Worm (Caenorhabditis elegans) whole organism, young adult: ENCODE data around the gene ssr-2.

Source experiments
- F52B5.7 ChIP-seq: sonication (generic microtip); optimal IDR thresholded peaks from 2 replicates; lab custom pipeline; 2016; ENCODE audit warnings: mild to moderate bottlenecking, missing genetic modification characterization, missing compliant biosample characterization
- bed-1 ChIP-seq: fragments of 200-800 bp; sonication (Bioruptor generic); IDR thresholded peaks from 2 replicates; pipeline ENCODE4 v1.3.6; 2022; ENCODE audit warnings: missing genetic modification reagents, missing genetic modification characterization, missing compliant biosample characterization
- ceh-27 ChIP-seq: fragments of 200-800 bp; sonication (Bioruptor generic); optimal IDR thresholded peaks from 2 replicates; lab custom pipeline; 2018; ENCODE audit warnings: mild to moderate bottlenecking, missing genetic modification characterization, moderate library complexity, missing compliant biosample characterization
- ceh-58 ChIP-seq: fragments of 200-800 bp; sonication (Bioruptor generic); IDR thresholded peaks from 2 replicates; pipeline ENCODE4 v1.3.6; 2022; ENCODE audit warnings: missing genetic modification characterization, missing compliant biosample characterization
- ceh-79 ChIP-seq: sonication (generic microtip); optimal IDR thresholded peaks from 2 replicates; lab custom pipeline; 2017; ENCODE audit warnings: mild to moderate bottlenecking, missing genetic modification characterization, missing compliant biosample characterization
- egl-44 ChIP-seq: fragments of 200-800 bp; sonication (Bioruptor generic); IDR thresholded peaks from 2 replicates; pipeline ENCODE4 v1.3.6; 2022; ENCODE audit warnings: missing genetic modification reagents, missing genetic modification characterization, missing compliant biosample characterization
- ets-4 ChIP-seq: fragments of 200-800 bp; sonication (Bioruptor generic); optimal IDR thresholded peaks from 2 replicates; lab custom pipeline; 2018; ENCODE audit warnings: mild to moderate bottlenecking, missing genetic modification characterization, missing compliant biosample characterization
- him-1 ChIP-seq: sonication (generic microtip); optimal IDR thresholded peaks from 2 replicates; lab custom pipeline; 2016; ENCODE audit warnings: missing genotype, missing genetic modification reagents, missing genetic modification characterization, missing compliant biosample characterization
- nhr-90 ChIP-seq: sonication (generic microtip); optimal IDR thresholded peaks from 2 replicates; lab custom pipeline; 2016; ENCODE audit warnings: missing genotype, mild to moderate bottlenecking, missing genetic modification characterization, missing compliant biosample characterization
- sptf-2 ChIP-seq: fragments of 200-800 bp; sonication (Bioruptor generic); optimal IDR thresholded peaks from 2 replicates; lab custom pipeline; 2018; ENCODE audit warnings: mild to moderate bottlenecking, missing genetic modification characterization, missing compliant biosample characterization
- unc-130 ChIP-seq: sonication (generic microtip); optimal IDR thresholded peaks from 2 replicates; lab custom pipeline; 2016; ENCODE audit warnings: missing genetic modification reagents, missing genetic modification characterization, missing compliant biosample characterization
- ztf-28 ChIP-seq: fragments of 200-800 bp; sonication (Bioruptor generic); IDR thresholded peaks from 2 replicates; pipeline ENCODE4 v1.3.6; 2022; ENCODE audit warnings: missing genetic modification reagents, missing genetic modification characterization, missing compliant biosample characterization

ce11 chrX:2826337-2826736 is 1.2 kb downstream of the ssr-2 start:
- TF ChIP-seq ceh-27 (GFP tag; lab: Kevin White, UChicago), result no peak
- no peak for TF ChIP-seq sptf-2 (GFP tag; lab: Kevin White, UChicago)
- no peak for TF ChIP-seq him-1
- no peak for TF ChIP-seq nhr-90 (tag; lab: Kevin White, UChicago)
- TF ChIP-seq unc-130 (GFP tag; lab: Kevin White, UChicago), result no peak
- TF ChIP-seq ztf-28 (GFP tag; lab: Robert Waterston, UW), result no peak
- TF ChIP-seq egl-44 (GFP tag; lab: Robert Waterston, UW), result no peak
- TF ChIP-seq bed-1 (GFP tag; lab: Robert Waterston, UW), result no peak
- TF ChIP-seq F52B5.7 (tag; lab: Kevin White, UChicago), result no peak
- TF ChIP-seq ceh-58 (GFP tag; lab: Robert Waterston, UW), result no peak
- TF ChIP-seq ets-4, result no peak
- no peak for TF ChIP-seq ceh-79 (tag; lab: Kevin White, UChicago)
